Fruit fly (Drosophila melanogaster): Measurements from ENCODE around the gene CAH16.

The CAH16 gene

dm6 chr3R:31251130-31251770 lies 8.8 kb upstream of the CAH16 start:
- TF ChIP-seq bab1 (GFP tag; optimal IDR thresholded peaks at IDR 0.05): no peak
- no peak for TF ChIP-seq CG33017 (tag; optimal IDR thresholded peaks at IDR 0.05)
- no peak for TF ChIP-seq Crg-1 (GFP tag; optimal IDR thresholded peaks at IDR 0.05)

- TF ChIP-seq CG7045 (GFP tag; optimal IDR thresholded peaks at IDR 0.05): peak; percentile 64
- TF ChIP-seq Clk (GFP tag; optimal IDR thresholded peaks at IDR 0.05): peak; percentile 43
- peak; percentile 68 for TF ChIP-seq toe (GFP tag; optimal IDR thresholded peaks at IDR 0.05)
- TF ChIP-seq Crg-1 (GFP tag; optimal IDR thresholded peaks at IDR 0.05): peak; percentile 32
- peak; percentile 97 for TF ChIP-seq CG14711 (tag; optimal IDR thresholded peaks at IDR 0.05)
- TF ChIP-seq kay (GFP tag; ENCODE audit: borderline replicate concordance): no peak
- peak; percentile 10 for TF ChIP-seq pad (GFP tag; optimal IDR thresholded peaks at IDR 0.05)
- peak; percentile 82 for TF ChIP-seq Mnt (GFP tag; optimal IDR thresholded peaks at IDR 0.05)
- peak; percentile 47 for TF ChIP-seq CG5204 (GFP tag; optimal IDR thresholded peaks at IDR 0.05)
- TF ChIP-seq tj (GFP tag; optimal IDR thresholded peaks at IDR 0.05): peak; percentile 27
- TF ChIP-seq CG33017 (tag; optimal IDR thresholded peaks at IDR 0.05): peak; percentile 18
- no peak for TF ChIP-seq cic (GFP tag; optimal IDR thresholded peaks at IDR 0.05)
- TF ChIP-seq ovo (GFP tag; optimal IDR thresholded peaks at IDR 0.05): peak; percentile 14
- TF ChIP-seq CG7101 (tag; optimal IDR thresholded peaks at IDR 0.05): peak; percentile 57
- TF ChIP-seq CG11617 (GFP tag; optimal IDR thresholded peaks at IDR 0.05): peak; percentile 37
- TF ChIP-seq bab1 (GFP tag; optimal IDR thresholded peaks at IDR 0.05): peak; percentile 74
- peak; percentile 48 for TF ChIP-seq Hr96 (GFP tag; optimal IDR thresholded peaks at IDR 0.05)
- no peak for TF ChIP-seq CG1620 (GFP tag; optimal IDR thresholded peaks at IDR 0.05)
- peak; percentile 18 for TF ChIP-seq CG12768 (GFP tag; optimal IDR thresholded peaks at IDR 0.05)
- TF ChIP-seq cnc (optimal IDR thresholded peaks at IDR 0.05): no peak
Measured at dm6 chr3R:31252093-31252962, 7.7 kb upstream of the CAH16 start, which contains the start of the genes qless and mRpL32. TSS of gene qless (minus strand) at chr3R:31252608. TSS of gene mRpL32 (plus strand) at chr3R:31252872.

dm6 chr3R:31254808-31255207 lies 5.2 kb upstream of the CAH16 start, which contains the start of the genes CG1750 and spn-F:
TSS of gene CG1750 (minus strand) at chr3R:31254900.
TSS of gene spn-F (plus strand) at chr3R:31255127.
- no peak for TF ChIP-seq pad (GFP tag; optimal IDR thresholded peaks at IDR 0.05)
- TF ChIP-seq CG33017 (tag; optimal IDR thresholded peaks at IDR 0.05): no peak
- peak; percentile 39 for TF ChIP-seq CG14711 (tag; optimal IDR thresholded peaks at IDR 0.05)
- no peak for TF ChIP-seq Clk (GFP tag; optimal IDR thresholded peaks at IDR 0.05)
- no peak for TF ChIP-seq CG7101 (tag; optimal IDR thresholded peaks at IDR 0.05)
- no peak for TF ChIP-seq cic (GFP tag; optimal IDR thresholded peaks at IDR 0.05)
- TF ChIP-seq CG7045 (GFP tag; optimal IDR thresholded peaks at IDR 0.05): no peak
- no peak for TF ChIP-seq toe (GFP tag; optimal IDR thresholded peaks at IDR 0.05)
- TF ChIP-seq kay (GFP tag; ENCODE audit: borderline replicate concordance): no peak
- TF ChIP-seq tj (GFP tag; optimal IDR thresholded peaks at IDR 0.05): peak; percentile 68
- TF ChIP-seq cnc (optimal IDR thresholded peaks at IDR 0.05): peak in 1 of 2 experiments; percentile 25
- peak; percentile 61 for TF ChIP-seq bab1 (GFP tag; optimal IDR thresholded peaks at IDR 0.05)

- TF ChIP-seq ovo (GFP tag; optimal IDR thresholded peaks at IDR 0.05) (no peak), CG7101 (tag; optimal IDR thresholded peaks at IDR 0.05) (no peak), CG14711 (tag; optimal IDR thresholded peaks at IDR 0.05) (no peak), cic (GFP tag; optimal IDR thresholded peaks at IDR 0.05) (no peak), toe (GFP tag; optimal IDR thresholded peaks at IDR 0.05) (no peak), kay (GFP tag; ENCODE audit: borderline replicate concordance) (no peak)
Measured at dm6 chr3R:31257299-31257698, 2.7 kb upstream of the CAH16 start, which contains the start of gene CAH6. TSS of gene CAH6 (plus strand) at chr3R:31257599.

dm6 chr3R:31262298-31262697 lies 2.3 kb downstream of the CAH16 start, which contains the start of gene CAH5:
TSS of gene CAH5 (plus strand) at chr3R:31262598.
- TF ChIP-seq kay (GFP tag; ENCODE audit: borderline replicate concordance): no peak
- TF ChIP-seq CG12768 (GFP tag; optimal IDR thresholded peaks at IDR 0.05): no peak
- TF ChIP-seq CG14711 (tag; optimal IDR thresholded peaks at IDR 0.05): no peak
- no peak for TF ChIP-seq CG7101 (tag; optimal IDR thresholded peaks at IDR 0.05)
- no peak for TF ChIP-seq toe (GFP tag; optimal IDR thresholded peaks at IDR 0.05)
- no peak for TF ChIP-seq bab1 (GFP tag; optimal IDR thresholded peaks at IDR 0.05)
- TF ChIP-seq Crg-1 (GFP tag; optimal IDR thresholded peaks at IDR 0.05): no peak
- no peak for TF ChIP-seq cic (GFP tag; optimal IDR thresholded peaks at IDR 0.05)
- TF ChIP-seq CG7045 (GFP tag; optimal IDR thresholded peaks at IDR 0.05): no peak

- TF ChIP-seq CG11617 (GFP tag; optimal IDR thresholded peaks at IDR 0.05) (no peak), CG14711 (tag; optimal IDR thresholded peaks at IDR 0.05) (no peak), CG33017 (tag; optimal IDR thresholded peaks at IDR 0.05) (no peak), cic (GFP tag; optimal IDR thresholded peaks at IDR 0.05) (no peak), Mnt (GFP tag; optimal IDR thresholded peaks at IDR 0.05) (no peak), CG7045 (GFP tag; optimal IDR thresholded peaks at IDR 0.05) (no peak), Crg-1 (GFP tag; optimal IDR thresholded peaks at IDR 0.05) (no peak), bab1 (GFP tag; optimal IDR thresholded peaks at IDR 0.05) (no peak), toe (GFP tag; optimal IDR thresholded peaks at IDR 0.05) (no peak)
Measured at dm6 chr3R:31263934-31264333, 3.9 kb downstream of the CAH16 start.
